Fruit fly (Drosophila melanogaster) whole organism, embryonic: ENCODE data around the gene CG6695.

ENCODE experiments used
- Ada2b ChIP-seq: fragments of 200-800 bp; sonication (Bioruptor generic); IDR thresholded peaks from 2 replicates; pipeline ENCODE4 v1.3.6; 2022; ENCODE audit warnings: missing biosample characterization, missing genetic modification characterization
- B-H1 ChIP-seq: fragments of 200-800 bp; sonication (Bioruptor generic); IDR thresholded peaks from 3 replicates; pipeline ENCODE4 v1.3.6; 2022; ENCODE audit warnings: missing biosample characterization, missing genetic modification characterization
- CG1024 ChIP-seq: fragments of 200-800 bp; sonication (Bioruptor generic); IDR thresholded peaks from 2 replicates; pipeline ENCODE4 v1.3.6; 2022; ENCODE audit warnings: missing biosample characterization, missing genetic modification characterization
- CG11504 ChIP-seq: fragments of 200-800 bp; sonication (Bioruptor generic); optimal IDR thresholded peaks from 3 replicates; lab custom pipeline; 2019; ENCODE audit warnings: missing biosample characterization, mild to moderate bottlenecking, missing genetic modification characterization, moderate library complexity
- CG11723 ChIP-seq: fragments of 200-800 bp; sonication (Bioruptor generic); optimal IDR thresholded peaks from 2 replicates; lab custom pipeline; 2017; ENCODE audit warnings: missing biosample characterization, mild to moderate bottlenecking, missing genetic modification characterization
- CG12219 ChIP-seq: fragments of 200-800 bp; sonication (Bioruptor generic); optimal IDR thresholded peaks from 3 replicates; lab custom pipeline; 2018; ENCODE audit warnings: missing biosample characterization, mild to moderate bottlenecking, missing genetic modification characterization
- CG12299 ChIP-seq: fragments of 200-800 bp; sonication (Bioruptor generic); optimal IDR thresholded peaks from 2 replicates; lab custom pipeline; 2018; ENCODE audit warnings: missing biosample characterization, mild to moderate bottlenecking, missing genetic modification characterization
- CG17385 ChIP-seq: fragments of 200-800 bp; sonication (Bioruptor generic); optimal IDR thresholded peaks from 3 replicates; lab custom pipeline; 2018; ENCODE audit warnings: missing biosample characterization, mild to moderate bottlenecking, missing genetic modification characterization
- CG3163 ChIP-seq: fragments of 200-800 bp; sonication (Bioruptor generic); optimal IDR thresholded peaks from 3 replicates; lab custom pipeline; 2016; ENCODE audit warnings: missing biosample characterization, missing genetic modification characterization
- CG3847 ChIP-seq: fragments of 200-800 bp; sonication (Bioruptor generic); IDR thresholded peaks from 2 replicates; pipeline ENCODE4 v1.3.6; 2022; ENCODE audit warnings: missing biosample characterization, missing genetic modification characterization
- CG6683 ChIP-seq: fragments of 200-800 bp; sonication (Bioruptor generic); optimal IDR thresholded peaks from 2 replicates; lab custom pipeline; 2017; ENCODE audit warnings: missing biosample characterization, mild to moderate bottlenecking, missing genetic modification characterization, missing genetic modification reagents
- CG6765 ChIP-seq: fragments of 200-800 bp; sonication (Bioruptor generic); optimal IDR thresholded peaks from 3 replicates; lab custom pipeline; 2017; ENCODE audit warnings: missing biosample characterization, mild to moderate bottlenecking, missing genetic modification characterization
- CG7357 ChIP-seq: fragments of 200-800 bp; sonication (Bioruptor generic); IDR thresholded peaks from 3 replicates; pipeline ENCODE4 v1.3.6; 2022; ENCODE audit warnings: missing biosample characterization, missing genetic modification characterization
- CG8924 ChIP-seq: fragments of 200-800 bp; optimal IDR thresholded peaks from 3 replicates; lab custom pipeline; 2019; ENCODE audit warnings: missing biosample characterization, mild to moderate bottlenecking, missing genetic modification characterization, moderate library complexity
- CG9797 ChIP-seq: fragments of 200-800 bp; sonication (Bioruptor generic); optimal IDR thresholded peaks from 3 replicates; lab custom pipeline; 2018; ENCODE audit warnings: missing biosample characterization, mild to moderate bottlenecking, missing genetic modification characterization
- Dek ChIP-seq: fragments of 200-800 bp; sonication (Bioruptor generic); optimal IDR thresholded peaks from 3 replicates; lab custom pipeline; 2019; ENCODE audit warnings: missing biosample characterization, mild to moderate bottlenecking, missing genetic modification characterization, moderate library complexity
- Dfd ChIP-seq, 2 experiments: fragments of >200 bp; optimal IDR thresholded peaks; 2 replicates each; lab custom pipeline; 2017; ENCODE audit warnings: missing biosample characterization in 2 of 2, missing genetic modification characterization in 2 of 2
- Dll ChIP-seq: fragments of 200-800 bp; sonication (Bioruptor generic); IDR thresholded peaks from 4 replicates; pipeline ENCODE4 v1.3.6; 2022; ENCODE audit warnings: missing biosample characterization, missing genetic modification characterization; ENCODE audit not compliant: partially characterized antibody
- E2f1 ChIP-seq: fragments of 200-800 bp; sonication (Bioruptor generic); IDR thresholded peaks from 2 replicates; pipeline ENCODE4 v1.3.6; 2022; ENCODE audit warnings: missing biosample characterization, missing genetic modification characterization
- E2f2 ChIP-seq: fragments of 200-800 bp; sonication (Bioruptor generic); IDR thresholded peaks from 2 replicates; pipeline ENCODE4 v1.3.6; 2022; ENCODE audit warnings: missing biosample characterization, missing genetic modification characterization
- Ets97D ChIP-seq: fragments of 200-800 bp; sonication (Bioruptor generic); optimal IDR thresholded peaks from 3 replicates; lab custom pipeline; 2016; ENCODE audit warnings: missing biosample characterization, missing genetic modification characterization
- Fer3 ChIP-seq: fragments of 200-800 bp; sonication (Bioruptor generic); optimal IDR thresholded peaks from 2 replicates; lab custom pipeline; 2018; ENCODE audit warnings: missing biosample characterization, mild to moderate bottlenecking, missing genetic modification characterization, moderate library complexity
- Hr51 ChIP-seq, 2 experiments: fragments of 200-800 bp; sonication (Bioruptor generic); optimal IDR thresholded peaks; 2 replicates in 1 of 2; 3 replicates in 1 of 2; lab custom pipeline; 2016 to 2018; ENCODE audit warnings: missing biosample characterization in 2 of 2, missing genetic modification characterization in 2 of 2, mild to moderate bottlenecking in 1 of 2, moderate library complexity in 1 of 2
- Hsf ChIP-seq: fragments of 200-800 bp; sonication (Bioruptor generic); optimal IDR thresholded peaks from 3 replicates; lab custom pipeline; 2016; ENCODE audit warnings: missing biosample characterization, missing genetic modification characterization
- Kr ChIP-seq: fragments of 200-800 bp; sonication (Bioruptor generic); optimal IDR thresholded peaks from 2 replicates; lab custom pipeline; 2017; ENCODE audit warnings: missing biosample characterization, mild to moderate bottlenecking, missing genetic modification characterization
- MBD-R2 ChIP-seq: fragments of 200-800 bp; sonication (Bioruptor generic); IDR thresholded peaks from 2 replicates; pipeline ENCODE4 v1.3.6; 2022; ENCODE audit warnings: missing biosample characterization, missing genetic modification characterization
- NC2β ChIP-seq: fragments of 200-800 bp; sonication (Bioruptor generic); optimal IDR thresholded peaks from 2 replicates; lab custom pipeline; 2016; ENCODE audit warnings: missing biosample characterization, missing genetic modification characterization
- NFAT ChIP-seq: fragments of 200-800 bp; sonication (Bioruptor generic); IDR thresholded peaks from 2 replicates; pipeline ENCODE4 v1.3.6; 2022; ENCODE audit warnings: missing biosample characterization, missing genetic modification characterization
- Oaz ChIP-seq: fragments of 200-800 bp; sonication (Bioruptor generic); IDR thresholded peaks from 2 replicates; pipeline ENCODE4 v1.3.6; 2022; ENCODE audit warnings: missing biosample characterization, missing genetic modification characterization
- Optix ChIP-seq: fragments of 200-800 bp; sonication (Bioruptor generic); IDR thresholded peaks from 3 replicates; pipeline ENCODE4 v1.3.6; 2022; ENCODE audit warnings: missing biosample characterization, missing genetic modification characterization
- Ptx1 ChIP-seq: fragments of 200-800 bp; sonication (Bioruptor generic); IDR thresholded peaks from 2 replicates; pipeline ENCODE4 v1.3.6; 2022; ENCODE audit warnings: missing biosample characterization, missing genetic modification characterization
- Rfx ChIP-seq: fragments of 200-800 bp; sonication (Bioruptor generic); IDR thresholded peaks from 2 replicates; pipeline ENCODE4 v1.3.6; 2022; ENCODE audit warnings: missing biosample characterization, missing genetic modification characterization
- TFAM ChIP-seq: fragments of 200-800 bp; sonication (Bioruptor generic); optimal IDR thresholded peaks from 2 replicates; lab custom pipeline; 2017; ENCODE audit warnings: missing biosample characterization, missing genetic modification characterization, inconsistent platforms
- ac ChIP-seq: fragments of 200-800 bp; sonication (Bioruptor generic); optimal IDR thresholded peaks from 3 replicates; lab custom pipeline; 2017; ENCODE audit warnings: missing biosample characterization, mild to moderate bottlenecking, missing genetic modification characterization
- amos ChIP-seq: fragments of 200-800 bp; sonication (Bioruptor generic); IDR thresholded peaks from 2 replicates; pipeline ENCODE4 v1.3.6; 2022; ENCODE audit warnings: missing biosample characterization, missing genetic modification characterization; ENCODE audit not compliant: partially characterized antibody
- crc ChIP-seq: fragments of 200-800 bp; sonication (Bioruptor generic); optimal IDR thresholded peaks from 2 replicates; lab custom pipeline; 2016; ENCODE audit warnings: missing biosample characterization, missing genetic modification characterization
- dan ChIP-seq: fragments of 200-800 bp; sonication (Bioruptor generic); IDR thresholded peaks from 2 replicates; pipeline ENCODE4 v1.3.6; 2022; ENCODE audit warnings: missing biosample characterization, missing genetic modification characterization
- dmrt11E ChIP-seq: fragments of 200-800 bp; sonication (Bioruptor generic); optimal IDR thresholded peaks from 3 replicates; lab custom pipeline; 2018; ENCODE audit warnings: missing biosample characterization, mild to moderate bottlenecking, missing genetic modification characterization, moderate library complexity
- ftz-f1 ChIP-seq: fragments of 200-800 bp; sonication (Bioruptor generic); optimal IDR thresholded peaks from 2 replicates; lab custom pipeline; 2016; ENCODE audit warnings: missing biosample characterization, missing genetic modification characterization
- fu2 ChIP-seq: fragments of 200-800 bp; sonication (Bioruptor generic); optimal IDR thresholded peaks from 2 replicates; lab custom pipeline; 2016; ENCODE audit warnings: missing biosample characterization, missing genetic modification characterization
- gem ChIP-seq: fragments of 200-800 bp; sonication (Bioruptor generic); optimal IDR thresholded peaks from 2 replicates; lab custom pipeline; 2019; ENCODE audit warnings: missing biosample characterization, mild to moderate bottlenecking, missing genetic modification characterization, moderate library complexity
- h ChIP-seq: fragments of >200 bp; optimal IDR thresholded peaks from 2 replicates; lab custom pipeline; 2017
- kah ChIP-seq: fragments of 200-800 bp; sonication (Bioruptor generic); optimal IDR thresholded peaks from 2 replicates; lab custom pipeline; 2018; ENCODE audit warnings: missing biosample characterization, mild to moderate bottlenecking, missing genetic modification characterization
- mam ChIP-seq: fragments of 200-800 bp; sonication (Bioruptor generic); optimal IDR thresholded peaks from 3 replicates; lab custom pipeline; 2016; ENCODE audit warnings: missing biosample characterization, missing genetic modification characterization
- nmo ChIP-seq: fragments of 200-800 bp; sonication (Bioruptor generic); optimal IDR thresholded peaks from 2 replicates; lab custom pipeline; 2018; ENCODE audit warnings: missing biosample characterization, mild to moderate bottlenecking, missing genetic modification characterization, moderate library complexity
- pzg ChIP-seq: fragments of 200-800 bp; sonication (Bioruptor generic); optimal IDR thresholded peaks from 3 replicates; lab custom pipeline; 2018; ENCODE audit warnings: missing biosample characterization, mild to moderate bottlenecking, missing genetic modification characterization, moderate library complexity
- schlank ChIP-seq: fragments of 200-800 bp; sonication (Bioruptor generic); optimal IDR thresholded peaks from 2 replicates; lab custom pipeline; 2018; ENCODE audit warnings: missing biosample characterization, mild to moderate bottlenecking, missing genetic modification characterization
- scrt ChIP-seq: fragments of 200-800 bp; sonication (Bioruptor generic); optimal IDR thresholded peaks from 2 replicates; lab custom pipeline; 2018; ENCODE audit warnings: missing biosample characterization, mild to moderate bottlenecking, missing genetic modification characterization, moderate library complexity
- sens ChIP-seq: fragments of 200-800 bp; sonication (Bioruptor generic); peaks from one replicate; lab custom pipeline; 2016; ENCODE audit warnings: missing biosample characterization, missing genetic modification characterization
- so ChIP-seq: fragments of 200-800 bp; sonication (Bioruptor generic); IDR thresholded peaks from 3 replicates; pipeline ENCODE4 v1.3.6; 2022; ENCODE audit warnings: missing biosample characterization, missing genetic modification characterization
- unc-4 ChIP-seq: fragments of 200-800 bp; sonication (Bioruptor generic); IDR thresholded peaks from 2 replicates; pipeline ENCODE4 v1.3.6; 2022; ENCODE audit warnings: missing biosample characterization, missing genetic modification characterization; ENCODE audit not compliant: partially characterized antibody
- wek ChIP-seq: fragments of 200-800 bp; sonication (Bioruptor generic); optimal IDR thresholded peaks from 3 replicates; lab custom pipeline; 2018; ENCODE audit warnings: missing biosample characterization, mild to moderate bottlenecking, missing genetic modification characterization, moderate library complexity

CG6695 gene

DNA sequence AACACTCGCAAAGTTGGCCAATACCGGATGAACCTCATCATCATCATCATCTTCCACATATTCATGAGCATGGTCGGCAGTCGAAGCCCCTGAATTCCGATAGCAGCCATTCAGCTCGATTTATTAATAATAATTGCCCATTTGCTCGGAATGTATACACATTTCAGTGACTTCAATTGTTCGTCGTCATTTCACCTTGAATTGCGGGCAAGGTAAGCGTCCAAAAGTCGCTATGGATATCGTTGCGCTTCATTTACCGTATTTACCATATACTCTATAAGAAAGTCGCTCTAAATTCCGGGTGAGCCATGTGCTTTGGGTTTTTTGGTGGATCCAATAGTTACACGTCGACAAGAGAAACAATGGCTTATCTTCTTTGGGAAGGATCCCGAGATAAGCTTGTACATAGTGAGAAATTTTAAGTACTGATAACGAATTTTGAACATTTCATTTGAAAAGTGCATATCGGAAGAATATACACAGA is 28.9 kb upstream of the CG6695 start (continued):
- no peak for TF ChIP-seq CG7357 (GFP tag; lab: Robert Waterston, UW)
- no peak for TF ChIP-seq dmrt11E (tag; lab: Kevin White, UChicago)
- peak; percentile 34; the same call in 1 of the 2 replicates for TF ChIP-seq E2f1
- peak; percentile 32 for TF ChIP-seq CG6765 (GFP tag; lab: Kevin White, UChicago)
- TF ChIP-seq Hr51 (GFP tag; optimal IDR thresholded peaks at IDR 0.05; lab: Kevin White, UChicago) = no peak
- no peak for TF ChIP-seq NFAT (GFP tag; lab: Robert Waterston, UW)
- TF ChIP-seq CG3847 (GFP tag; lab: Robert Waterston, UW) = peak; percentile 26; the same call in 1 of the 2 replicates
- TF ChIP-seq amos (GFP tag; lab: Robert Waterston, UW) = no peak
- TF ChIP-seq crc = no peak
- TF ChIP-seq CG12219 = no peak
- TF ChIP-seq MBD-R2 (GFP tag; lab: Robert Waterston, UW) = no peak
- no peak for TF ChIP-seq scrt (GFP tag; lab: Kevin White, UChicago)
- TF ChIP-seq Dek (tag; lab: Kevin White, UChicago) = no peak
- no peak for TF ChIP-seq CG9797 (GFP tag; lab: Kevin White, UChicago)
- TF ChIP-seq NC2β = no peak
- TF ChIP-seq Ets97D (GFP tag; lab: Kevin White, UChicago) = no peak
- no peak for TF ChIP-seq CG11504
- TF ChIP-seq CG12299 (tag; lab: Kevin White, UChicago) = no peak
- TF ChIP-seq Dfd (GFP tag; optimal IDR thresholded peaks at IDR 0.05; lab: Kevin White, UChicago) = no peak
- TF ChIP-seq Kr (GFP tag; lab: Kevin White, UChicago) = no peak
- peak; percentile 33 for TF ChIP-seq Fer3
- TF ChIP-seq Ptx1 (GFP tag; lab: Robert Waterston, UW) = peak; percentile 70
- no peak for TF ChIP-seq TFAM (GFP tag; lab: Kevin White, UChicago)
- TF ChIP-seq E2f2 (GFP tag; lab: Robert Waterston, UW) = no peak
- TF ChIP-seq Oaz (GFP tag; lab: Robert Waterston, UW) = peak; percentile 44; the same call in 1 of the 2 replicates
- peak; percentile 17; the same call in 1 of the 2 replicates for TF ChIP-seq Rfx
- TF ChIP-seq mam (GFP tag; lab: Kevin White, UChicago) = peak; percentile 23
- no peak for TF ChIP-seq gem (tag; lab: Kevin White, UChicago)
- no peak for TF ChIP-seq CG1024 (GFP tag; lab: Robert Waterston, UW)
- peak; percentile 27 for TF ChIP-seq CG11723 (GFP tag; lab: Kevin White, UChicago)
- TF ChIP-seq kah (GFP tag; lab: Kevin White, UChicago) = no peak
- TF ChIP-seq h (lab: Kevin White, UChicago) = no peak
- peak; percentile 82 for TF ChIP-seq sens
- no peak for TF ChIP-seq wek (GFP tag; lab: Kevin White, UChicago)
- peak; percentile 38; the same call in 1 of the 2 replicates for TF ChIP-seq Ada2b (GFP tag; lab: Robert Waterston, UW)
- TF ChIP-seq Optix (GFP tag; lab: Robert Waterston, UW) = no peak
- no peak for TF ChIP-seq pzg (GFP tag; lab: Kevin White, UChicago)
- no peak for TF ChIP-seq schlank (tag; lab: Kevin White, UChicago)
- 0 out of 3 replicates have a peak, but pooled peaks have one; percentile 17 for TF ChIP-seq so (GFP tag; lab: Robert Waterston, UW)
- no peak for TF ChIP-seq ftz-f1
- TF ChIP-seq CG6683 (GFP tag; lab: Kevin White, UChicago) = no peak
- peak; percentile 39 for TF ChIP-seq Hsf (GFP tag; lab: Kevin White, UChicago)
- TF ChIP-seq unc-4 (GFP tag; lab: Robert Waterston, UW) = no peak
- peak; percentile 33 for TF ChIP-seq CG17385 (GFP tag; lab: Kevin White, UChicago)
- no peak for TF ChIP-seq B-H1 (GFP tag; lab: Robert Waterston, UW)
- no peak for TF ChIP-seq CG3163 (GFP tag; lab: Kevin White, UChicago)
- peak; percentile 24 for TF ChIP-seq CG8924 (tag; lab: Kevin White, UChicago)
- TF ChIP-seq fu2 (GFP tag; lab: Kevin White, UChicago) = no peak
- no peak for TF ChIP-seq Dll (GFP tag; lab: Robert Waterston, UW)
- TF ChIP-seq nmo (GFP tag; lab: Kevin White, UChicago) = peak; percentile 25
- no peak for TF ChIP-seq ac
- TF ChIP-seq dan = no peak
